Worm (Caenorhabditis elegans) whole organism, L4 larva: ENCODE data around the gene F58B3.4.

ENCODE experiments used
- D1046.2 ChIP-seq: fragments of 200-800 bp; sonication (Bioruptor generic); IDR thresholded peaks from 2 replicates; pipeline ENCODE4 v1.3.6; 2022; ENCODE audit warnings: missing genetic modification characterization, missing compliant biosample characterization
- F10B5.3 ChIP-seq: sonication (generic microtip); optimal IDR thresholded peaks from 2 replicates; lab custom pipeline; 2016; ENCODE audit warnings: mild to moderate bottlenecking, missing genetic modification characterization, missing compliant biosample characterization
- T26A8.4 ChIP-seq: fragments of 200-800 bp; sonication (Bioruptor generic); IDR thresholded peaks from 2 replicates; pipeline ENCODE4 v1.3.6; 2022; ENCODE audit warnings: missing genetic modification characterization, missing compliant biosample characterization
- ZK337.2 ChIP-seq: fragments of 200-800 bp; sonication (Bioruptor generic); IDR thresholded peaks from 2 replicates; pipeline ENCODE4 v1.3.6; 2022; ENCODE audit warnings: missing genetic modification reagents, missing genetic modification characterization, missing compliant biosample characterization
- aha-1 ChIP-seq: fragments of 150-350 bp; peaks from one replicate; lab custom pipeline; 2014; ENCODE audit warnings: missing biosample characterization, missing genetic modification characterization
- ama-1 ChIP-seq: fragments of 150-350 bp; optimal IDR thresholded peaks from 2 replicates; lab custom pipeline; 2014; ENCODE audit warnings: inconsistent platforms, mixed read lengths
- attf-4 ChIP-seq: sonication (generic microtip); optimal IDR thresholded peaks from 3 replicates; lab custom pipeline; 2017; ENCODE audit warnings: missing biosample characterization, missing genetic modification characterization
- ceh-20 ChIP-seq: fragments of 200-800 bp; sonication (Bioruptor generic); IDR thresholded peaks from 2 replicates; pipeline ENCODE4 v1.3.6; 2022; ENCODE audit warnings: missing genetic modification reagents, missing genetic modification characterization, missing compliant biosample characterization
- ceh-28 ChIP-seq: fragments of 150-350 bp; optimal IDR thresholded peaks from 2 replicates; lab custom pipeline; 2014; ENCODE audit warnings: missing biosample characterization, missing genetic modification reagents, missing genetic modification characterization
- ceh-82 ChIP-seq: sonication (generic microtip); optimal IDR thresholded peaks from 2 replicates; lab custom pipeline; 2017; ENCODE audit warnings: missing biosample characterization, missing genetic modification characterization
- ctbp-1 ChIP-seq: fragments of 200-800 bp; sonication (Bioruptor generic); IDR thresholded peaks from 2 replicates; pipeline ENCODE4 v1.3.6; 2022; ENCODE audit warnings: missing genetic modification reagents, missing genetic modification characterization, missing compliant biosample characterization
- daf-16 ChIP-seq, 3 experiments: sonication (generic microtip); optimal IDR thresholded peaks; 2 replicates each; lab custom pipeline; 2016 to 2017; ENCODE audit warnings: missing genetic modification characterization in 3 of 3, missing genetic modification reagents in 3 of 3, mild to moderate bottlenecking in 2 of 3, missing compliant biosample characterization in 2 of 3, missing biosample characterization in 1 of 3, moderate library complexity in 1 of 3
- daf-19 ChIP-seq: fragments of 200-800 bp; sonication (Bioruptor generic); conservative IDR thresholded peaks from 2 replicates; pipeline ENCODE4 v1.3.6; 2022; ENCODE audit warnings: missing genetic modification characterization, missing compliant biosample characterization
- dmd-6 ChIP-seq: fragments of 200-800 bp; sonication (Bioruptor generic); IDR thresholded peaks from 2 replicates; pipeline ENCODE4 v1.3.6; 2022; ENCODE audit warnings: missing genetic modification reagents, missing genetic modification characterization, missing compliant biosample characterization
- dmd-9 ChIP-seq: fragments of 200-800 bp; sonication (Bioruptor generic); IDR thresholded peaks from 2 replicates; pipeline ENCODE4 v1.3.6; 2022; ENCODE audit warnings: missing genetic modification reagents, missing genetic modification characterization, missing compliant biosample characterization
- dpl-1 ChIP-seq: fragments of 150-350 bp; optimal IDR thresholded peaks from 2 replicates; lab custom pipeline; 2014; ENCODE audit warnings: missing biosample characterization, missing genetic modification reagents, missing genetic modification characterization
- egl-43 ChIP-seq: fragments of 200-800 bp; sonication (Bioruptor generic); IDR thresholded peaks from 2 replicates; pipeline ENCODE4 v1.3.6; 2022; ENCODE audit warnings: missing genetic modification reagents, missing genetic modification characterization, missing compliant biosample characterization
- jun-1 ChIP-seq: fragments of 150-350 bp; optimal IDR thresholded peaks from 2 replicates; lab custom pipeline; 2014; ENCODE audit warnings: missing biosample characterization, missing genetic modification reagents, missing genetic modification characterization
- lim-7 ChIP-seq: fragments of 200-800 bp; sonication (Bioruptor generic); IDR thresholded peaks from 2 replicates; pipeline ENCODE4 v1.3.6; 2022; ENCODE audit warnings: missing genetic modification characterization, missing compliant biosample characterization
- lin-13 ChIP-seq: fragments of 150-350 bp; optimal IDR thresholded peaks from 2 replicates; lab custom pipeline; 2014; ENCODE audit warnings: missing biosample characterization, missing genetic modification reagents, missing genetic modification characterization
- lsy-2 ChIP-seq, 2 experiments: fragments of 150-350 bp in 1 of 2; sonication (generic microtip) in 1 of 2; optimal IDR thresholded peaks; 2 replicates each; lab custom pipeline; 2014 to 2017; ENCODE audit warnings: missing biosample characterization in 2 of 2, missing genetic modification characterization in 2 of 2
- madf-5 ChIP-seq, 2 experiments: fragments of 200-800 bp; sonication (Bioruptor generic); IDR thresholded peaks; 2 replicates each; pipeline ENCODE4 v1.3.6; 2022; ENCODE audit warnings: missing compliant biosample characterization in 2 of 2, missing genetic modification characterization in 2 of 2
- mxl-2 ChIP-seq: fragments of 200-800 bp; sonication (Bioruptor generic); conservative IDR thresholded peaks from 2 replicates; pipeline ENCODE4 v1.3.6; 2022; ENCODE audit warnings: missing genetic modification reagents, missing genetic modification characterization, missing compliant biosample characterization
- nhr-28 ChIP-seq: fragments of 150-350 bp; optimal IDR thresholded peaks from 2 replicates; lab custom pipeline; 2014; ENCODE audit warnings: missing biosample characterization, missing genetic modification characterization
- nhr-48 ChIP-seq: sonication (generic microtip); optimal IDR thresholded peaks from 2 replicates; lab custom pipeline; 2016; ENCODE audit warnings: mild to moderate bottlenecking, missing genetic modification characterization, missing compliant biosample characterization
- spr-3 ChIP-seq: fragments of 200-800 bp; sonication (Bioruptor generic); optimal IDR thresholded peaks from 2 replicates; lab custom pipeline; 2018; ENCODE audit warnings: mild to moderate bottlenecking, missing genetic modification characterization, missing compliant biosample characterization
- tra-1 ChIP-seq: fragments of 200-800 bp; sonication (Bioruptor generic); IDR thresholded peaks from 2 replicates; pipeline ENCODE4 v1.3.6; 2022; ENCODE audit warnings: missing genetic modification reagents, missing genetic modification characterization, missing compliant biosample characterization
- unc-130 ChIP-seq: sonication (generic microtip); optimal IDR thresholded peaks from 2 replicates; lab custom pipeline; 2016; ENCODE audit warnings: missing genetic modification reagents, missing genetic modification characterization, missing compliant biosample characterization
- unc-62 ChIP-seq, 3 experiments: fragments of 150-350 bp in 1 of 3; sonication (generic microtip); optimal IDR thresholded peaks in 2 of 3; peaks in 1 of 3; 1 replicate in 1 of 3; 2 replicates in 2 of 3; lab custom pipeline; 2014 to 2017; ENCODE audit warnings: missing biosample characterization in 3 of 3, missing genetic modification characterization in 3 of 3, missing genetic modification reagents in 3 of 3, missing genotype in 1 of 3
- zag-1 ChIP-seq: fragments of 150-350 bp; optimal IDR thresholded peaks from 2 replicates; lab custom pipeline; 2014; ENCODE audit warnings: missing biosample characterization, missing genetic modification characterization
- zfp-3 ChIP-seq: fragments of 200-800 bp; sonication (Bioruptor generic); conservative IDR thresholded peaks from 2 replicates; pipeline ENCODE4 v1.3.6; 2022; ENCODE audit warnings: missing genetic modification reagents, missing genetic modification characterization, missing compliant biosample characterization
- zip-11 ChIP-seq: fragments of 200-800 bp; sonication (Bioruptor generic); IDR thresholded peaks from 2 replicates; pipeline ENCODE4 v1.3.6; 2022; ENCODE audit warnings: missing genetic modification characterization, missing compliant biosample characterization
- ztf-7 ChIP-seq: fragments of 150-350 bp; optimal IDR thresholded peaks from 2 replicates; lab custom pipeline; 2014; ENCODE audit warnings: missing biosample characterization, missing genetic modification characterization

The F58B3.4 gene

ce11 chrIV:11644705-11645104 lies 13.1 kb upstream of the F58B3.4 start:
- TF ChIP-seq lsy-2 (tag; optimal IDR thresholded peaks at IDR 0.05; lab: Kevin White, UChicago) (peak in 1 of 2 experiments; percentile 53), tra-1 (GFP tag; lab: Robert Waterston, UW) (0 out of 2 replicates have a peak, but pooled peaks have one; percentile 37), unc-62 (GFP tag; optimal IDR thresholded peaks at IDR 0.05 in 1 of 2; lab: Kevin White, UChicago) (peak in 1 of 2 experiments; percentile 53), unc-62 (tag; optimal IDR thresholded peaks at IDR 0.05; lab: Kevin White, UChicago) (no peak), zfp-3 (GFP tag; lab: Robert Waterston, UW) (no peak; the same call in 1 of the 2 replicates), dmd-6 (GFP tag; lab: Robert Waterston, UW) (no peak), F10B5.3 (no peak), unc-130 (GFP tag; lab: Kevin White, UChicago) (no peak), ctbp-1 (0 out of 2 replicates have a peak, but pooled peaks have one; percentile 24), nhr-28 (tag; lab: Kevin White, UChicago) (no peak), ama-1 (peak; percentile 0), spr-3 (GFP tag; lab: Kevin White, UChicago) (no peak), daf-16 (GFP tag; optimal IDR thresholded peaks at IDR 0.05; lab: Kevin White, UChicago) (peak in 1 of 2 experiments; percentile 33), daf-16 (tag; optimal IDR thresholded peaks at IDR 0.05; lab: Kevin White, UChicago) (no peak), T26A8.4 (GFP tag; lab: Robert Waterston, UW) (no peak), lin-13 (GFP tag; lab: Kevin White, UChicago) (no peak)

DNA sequence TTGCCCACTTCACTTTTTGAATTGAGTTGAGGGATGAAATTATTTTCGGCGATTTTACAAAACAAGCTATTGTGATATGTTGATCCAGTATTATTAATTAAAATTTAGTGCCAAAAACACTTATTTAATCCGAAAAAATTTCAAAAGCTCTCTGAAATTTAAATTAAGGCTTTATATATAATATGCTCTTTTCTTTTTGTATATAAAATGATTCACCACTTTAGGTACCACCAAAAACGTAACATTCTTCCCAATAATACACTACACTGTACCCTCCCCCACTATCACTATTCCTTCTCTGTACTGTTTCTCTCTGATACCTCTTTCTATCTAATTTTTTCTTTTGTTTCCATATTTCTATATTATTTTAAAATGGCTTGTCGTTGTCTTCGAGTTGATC lies 12.2 kb upstream of the F58B3.4 start, which contains the start of gene prx-2:
Gene prx-2, plus strand, starts transcription at position 301 of the 400 bp plus-strand sequence.
- TF ChIP-seq nhr-48 (tag; lab: Kevin White, UChicago) (no peak), ceh-20 (GFP tag; lab: Robert Waterston, UW) (no peak), daf-19 (GFP tag; lab: Robert Waterston, UW) (no peak), ctbp-1 (no peak), jun-1 (no peak), D1046.2 (GFP tag; lab: Robert Waterston, UW) (no peak), unc-130 (GFP tag; lab: Kevin White, UChicago) (no peak), zag-1 (tag; lab: Kevin White, UChicago) (no peak)
- TF ChIP-seq, all 104 proteins: peak for 0

DNA sequence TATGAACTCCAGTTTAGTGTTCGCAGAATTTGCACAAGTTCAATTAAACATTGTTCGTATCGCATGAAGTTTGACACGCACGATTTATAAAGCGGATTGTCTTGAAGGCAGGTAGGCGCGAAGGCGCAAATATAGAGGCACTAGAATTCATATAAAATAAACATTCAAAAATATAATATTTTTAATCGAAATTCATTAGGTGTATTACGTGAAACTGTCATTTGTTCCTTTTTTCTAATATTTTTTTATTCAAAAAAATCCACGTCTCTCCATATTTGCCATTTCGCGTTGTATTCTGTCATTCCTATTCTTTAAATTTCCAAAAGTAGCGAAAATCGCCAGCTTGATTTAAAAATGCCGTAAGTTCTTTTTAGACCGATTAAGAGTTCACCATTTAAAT lies 10.2 kb upstream of the F58B3.4 start, which contains the start of gene ZK809.1:
Gene ZK809.1, plus strand, starts transcription at position 301 of the 400 bp plus-strand sequence.
- TF ChIP-seq lim-7 (GFP tag; lab: Robert Waterston, UW), result no peak

DNA sequence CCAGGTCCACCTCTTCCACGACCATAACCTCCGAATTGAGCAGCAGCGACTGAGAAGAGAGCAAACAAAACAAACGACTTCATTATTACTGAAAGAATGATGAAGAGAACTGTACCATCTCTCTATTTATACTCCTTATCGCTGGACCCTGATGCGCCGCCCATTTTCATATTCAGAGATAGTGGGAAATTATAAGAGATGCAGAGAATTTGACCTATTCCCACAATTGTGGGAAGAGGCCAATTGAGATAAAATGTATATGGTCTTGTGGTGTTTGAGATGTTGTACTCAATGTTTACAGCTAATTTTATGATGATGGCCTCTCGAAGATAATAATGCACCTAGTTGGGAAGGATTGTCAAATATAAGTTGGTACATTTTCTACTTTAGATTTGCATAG lies 9.3 kb upstream of the F58B3.4 start, which contains the start of gene ttr-50:
Gene ttr-50, minus strand, starts transcription at position 101 of the 400 bp plus-strand sequence.
- TF ChIP-seq dpl-1 (GFP tag; lab: Kevin White, UChicago) (no peak), mxl-2 (GFP tag; lab: Robert Waterston, UW) (no peak), madf-5 (GFP tag; IDR thresholded peaks at IDR 0.05; lab: Robert Waterston, UW) (no peak), attf-4 (no peak), zip-11 (GFP tag; lab: Robert Waterston, UW) (no peak), jun-1 (no peak), ztf-7 (no peak), egl-43 (no peak), unc-130 (GFP tag; lab: Kevin White, UChicago) (no peak), ceh-82 (tag; lab: Kevin White, UChicago) (no peak), dmd-9 (no peak), ceh-28 (tag; lab: Kevin White, UChicago) (no peak), ZK337.2 (GFP tag; lab: Robert Waterston, UW) (no peak)

DNA sequence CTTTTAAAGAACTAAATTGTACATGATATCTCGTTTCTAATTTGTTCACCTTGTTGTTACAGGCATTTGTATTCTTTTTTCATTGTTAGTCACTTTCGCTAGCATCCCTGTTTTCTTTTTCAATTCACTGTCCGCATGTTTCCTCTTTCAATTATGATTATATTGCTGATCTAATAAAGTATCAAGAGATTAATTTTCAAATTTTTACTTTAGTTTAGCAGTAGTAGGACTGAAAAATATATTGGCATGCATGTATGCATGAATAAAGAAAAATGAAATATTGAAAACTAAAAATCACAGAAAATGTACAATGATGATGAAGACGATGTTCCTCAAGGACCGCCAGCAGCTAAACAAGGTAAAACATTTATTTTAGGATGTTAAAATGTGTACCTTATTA lies 6.4 kb upstream of the F58B3.4 start, which contains the start of gene rbm-17:
Gene rbm-17, plus strand, starts transcription at position 301 of the 400 bp plus-strand sequence.
- TF ChIP-seq unc-62 (GFP tag; optimal IDR thresholded peaks at IDR 0.05 in 1 of 2; lab: Kevin White, UChicago) (peak in 1 of 2 experiments; percentile 1), unc-62 (tag; optimal IDR thresholded peaks at IDR 0.05; lab: Kevin White, UChicago) (no peak), lin-13 (GFP tag; lab: Kevin White, UChicago) (no peak), aha-1 (tag; lab: Kevin White, UChicago) (peak; percentile 43), lsy-2 (tag; optimal IDR thresholded peaks at IDR 0.05; lab: Kevin White, UChicago) (peak in 1 of 2 experiments; percentile 9)
